Worm (Caenorhabditis elegans) whole organism, mixed stage, embryonic: ENCODE measurements around the gene srw-34.

ENCODE experiments used
- ces-1 ChIP-seq: fragments of 150-350 bp; optimal IDR thresholded peaks from 2 replicates; lab custom pipeline; 2014; ENCODE audit warnings: missing biosample characterization, missing genetic modification reagents, missing genetic modification characterization
- lsy-2 ChIP-seq: fragments of 150-350 bp; optimal IDR thresholded peaks from 2 replicates; lab custom pipeline; 2014; ENCODE audit warnings: missing biosample characterization, missing genetic modification characterization
- ztf-11 ChIP-seq: fragments of 150-350 bp; optimal IDR thresholded peaks from 2 replicates; lab custom pipeline; 2014; ENCODE audit warnings: missing biosample characterization, missing genetic modification characterization

- TF ChIP-seq lsy-2 (tag; lab: Kevin White, UChicago) = no peak
- no peak for TF ChIP-seq ztf-11
- no peak for TF ChIP-seq ces-1 (GFP tag; lab: Kevin White, UChicago)
Measured at ce11 chrV:16540657-16541056, 18.5 kb upstream of the srw-34 start.
